Fruit fly (Drosophila melanogaster): ENCODE results near the gene CG14966.

dm6 chr3L:3187263-3187662 lies 10.2 kb downstream of the CG14966 start, which contains the start of gene CG14957:
- no peak for TF ChIP-seq psq (optimal IDR thresholded peaks at IDR 0.05)
- TF ChIP-seq pan (optimal IDR thresholded peaks at IDR 0.05), result no peak
